Fruit fly (Drosophila melanogaster): ENCODE measurements around the gene Kaz.

DNA sequence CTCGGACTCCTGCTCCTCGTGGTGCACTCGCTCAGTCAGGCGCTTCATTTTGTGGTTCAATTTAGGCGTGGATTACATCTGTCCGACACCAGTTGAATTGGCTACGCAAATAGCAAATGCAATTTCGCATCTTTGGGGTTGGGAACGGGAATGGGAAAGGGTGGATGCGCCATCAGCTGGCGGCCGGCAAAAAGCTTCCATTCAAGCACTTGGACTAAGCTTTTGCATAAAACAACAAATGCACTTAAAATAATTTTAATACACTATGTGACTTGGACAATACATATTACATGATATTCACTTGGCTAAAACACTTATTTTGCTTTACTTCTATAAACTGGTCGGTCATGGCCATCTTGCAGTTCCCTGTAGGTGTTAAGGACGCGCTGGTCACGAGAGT is 26.4 kb upstream of the Kaz start, which contains the start of gene HDAC11:
- TF ChIP-seq EcR (GFP tag; optimal IDR thresholded peaks at IDR 0.05) (no peak), psq (optimal IDR thresholded peaks at IDR 0.05) (no peak), usp (GFP tag; optimal IDR thresholded peaks at IDR 0.05) (no peak)

Measured in whole organism.